Fruit fly (Drosophila melanogaster): ENCODE measurements around the gene RpL14.

Gene RpL14

DNA sequence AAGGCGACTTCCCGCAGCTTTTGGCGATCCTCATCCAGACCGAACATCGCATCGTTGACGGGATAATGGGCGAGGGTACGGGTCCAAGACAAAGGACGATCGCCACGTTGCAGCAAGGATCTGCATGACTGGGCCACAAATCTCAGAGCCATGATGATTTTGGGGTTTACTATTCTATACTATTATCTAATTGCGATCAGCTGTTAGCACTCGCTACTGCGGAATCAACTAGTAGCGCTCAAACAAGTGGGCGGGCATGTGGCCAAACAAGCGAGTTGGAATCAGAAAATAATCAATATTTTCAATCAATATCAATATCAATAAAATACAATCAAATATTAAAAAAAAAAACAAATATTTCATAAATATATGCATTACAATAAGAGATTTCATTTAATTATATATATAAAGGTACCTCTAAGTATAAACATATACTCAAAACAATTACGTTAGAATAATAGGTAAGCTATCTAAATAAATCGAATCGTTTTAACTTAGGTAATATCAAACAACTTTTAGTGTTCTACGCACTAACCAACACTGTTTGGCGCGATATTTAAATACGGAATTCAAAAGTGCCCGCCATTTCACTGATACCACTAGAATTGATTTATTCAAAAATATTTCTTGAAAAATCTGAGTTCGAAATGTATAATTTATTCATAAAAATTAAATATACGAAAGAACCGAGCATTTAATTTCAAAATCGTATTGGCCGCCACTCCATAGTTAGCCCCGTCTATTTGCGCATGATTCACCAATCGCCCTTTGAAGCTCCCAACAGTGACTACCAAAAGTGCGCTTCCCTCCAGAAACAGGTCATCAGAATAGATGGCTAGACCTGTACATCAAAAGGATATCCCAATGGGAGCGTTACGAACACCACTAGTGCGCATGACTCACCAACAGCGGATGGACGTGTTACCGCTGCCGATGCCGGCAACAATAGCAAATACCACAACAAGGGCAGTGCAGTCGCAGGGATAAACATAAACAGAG is 24.7 kb upstream of the RpL14 start, which contains the start of the genes CG6638 and CG43078:
Gene CG6638 (minus strand): TSS at position 235 of the 999 bp plus-strand sequence.
Gene CG43078 (plus strand): TSS at position 965 of the 999 bp plus-strand sequence.
- TF ChIP-seq CG4496 (GFP tag; IDR thresholded peaks at IDR 0.05) (no peak), fd96Ca (GFP tag; IDR thresholded peaks at IDR 0.05) (0 out of 3 replicates have a peak, but pooled peaks have one; percentile 8), CG12605 (GFP tag; IDR thresholded peaks at IDR 0.05) (no peak), Ets98B (GFP tag; IDR thresholded peaks at IDR 0.05) (no peak)

DNA sequence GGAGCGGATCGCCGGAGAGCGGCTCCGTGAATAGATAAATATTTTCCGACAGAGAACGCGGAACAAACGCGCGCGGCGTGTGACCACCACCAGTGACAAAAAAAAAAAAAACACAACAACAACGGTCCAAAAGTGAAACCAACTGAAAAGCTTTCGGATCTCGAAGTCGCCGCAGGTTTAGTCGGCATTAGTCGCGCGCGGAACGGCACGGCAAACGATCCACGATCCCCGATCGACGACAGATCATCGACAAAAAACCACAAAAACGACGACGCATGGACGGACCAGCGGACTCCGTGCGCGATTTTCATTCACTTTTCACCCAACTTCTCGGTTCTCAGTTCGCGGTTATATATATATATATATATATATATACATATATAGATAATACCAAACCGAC is 22.3 kb upstream of the RpL14 start:
- TF ChIP-seq Pif1A (GFP tag; optimal IDR thresholded peaks at IDR 0.05): no peak
- peak; percentile 36; the same call in 1 of the 3 replicates for TF ChIP-seq CG4496 (GFP tag; IDR thresholded peaks at IDR 0.05)
- 0 out of 2 replicates have a peak, but pooled peaks have one; percentile 27 for TF ChIP-seq Ets98B (GFP tag; IDR thresholded peaks at IDR 0.05)

DNA sequence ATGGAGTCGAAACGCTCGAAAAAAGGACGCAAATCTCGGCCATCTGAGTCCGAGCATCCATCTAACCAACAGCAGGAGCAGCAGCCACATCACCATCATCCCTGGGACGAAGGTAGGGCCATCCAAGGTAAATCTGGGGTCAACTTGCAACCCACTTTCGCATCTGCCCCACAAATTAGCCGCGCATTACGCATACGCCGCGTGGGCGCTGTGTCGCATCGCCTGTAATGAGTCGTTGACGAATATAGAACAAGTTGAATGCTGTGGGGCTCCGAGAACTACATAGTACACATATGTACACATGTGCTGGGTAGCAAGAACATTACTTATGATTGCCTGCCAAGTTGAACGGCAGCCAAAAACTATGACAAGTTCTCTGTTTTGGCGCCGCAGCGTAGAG is 21.3 kb upstream of the RpL14 start:
- no peak for TF ChIP-seq CG14655 (GFP tag; optimal IDR thresholded peaks at IDR 0.05)
- no peak for TF ChIP-seq CG34367 (tag; optimal IDR thresholded peaks at IDR 0.05)
- TF ChIP-seq Ets98B (GFP tag; IDR thresholded peaks at IDR 0.05): no peak
- TF ChIP-seq Pif1A (GFP tag; optimal IDR thresholded peaks at IDR 0.05): no peak
- no peak for TF ChIP-seq CG12605 (GFP tag; IDR thresholded peaks at IDR 0.05)
- TF ChIP-seq Pif1B (GFP tag; optimal IDR thresholded peaks at IDR 0.05): no peak
- TF ChIP-seq CG13204 (GFP tag; optimal IDR thresholded peaks at IDR 0.05): no peak
- TF ChIP-seq gl (tag; optimal IDR thresholded peaks at IDR 0.05): no peak
- no peak for TF ChIP-seq CG8159 (tag; optimal IDR thresholded peaks at IDR 0.05)
- no peak for TF ChIP-seq CG4496 (GFP tag; IDR thresholded peaks at IDR 0.05)
- TF ChIP-seq CG8301 (tag; optimal IDR thresholded peaks at IDR 0.05): no peak
- TF ChIP-seq CG15710 (tag; optimal IDR thresholded peaks at IDR 0.05): no peak
- TF ChIP-seq CG17806 (tag; optimal IDR thresholded peaks at IDR 0.05): no peak
- TF ChIP-seq CG10348 (GFP tag; IDR thresholded peaks at IDR 0.05): no peak
- no peak for TF ChIP-seq fd96Ca (GFP tag; IDR thresholded peaks at IDR 0.05)
- TF ChIP-seq EcR (GFP tag; optimal IDR thresholded peaks at IDR 0.05): no peak
- no peak for TF ChIP-seq CG9948 (tag; optimal IDR thresholded peaks at IDR 0.05)

DNA sequence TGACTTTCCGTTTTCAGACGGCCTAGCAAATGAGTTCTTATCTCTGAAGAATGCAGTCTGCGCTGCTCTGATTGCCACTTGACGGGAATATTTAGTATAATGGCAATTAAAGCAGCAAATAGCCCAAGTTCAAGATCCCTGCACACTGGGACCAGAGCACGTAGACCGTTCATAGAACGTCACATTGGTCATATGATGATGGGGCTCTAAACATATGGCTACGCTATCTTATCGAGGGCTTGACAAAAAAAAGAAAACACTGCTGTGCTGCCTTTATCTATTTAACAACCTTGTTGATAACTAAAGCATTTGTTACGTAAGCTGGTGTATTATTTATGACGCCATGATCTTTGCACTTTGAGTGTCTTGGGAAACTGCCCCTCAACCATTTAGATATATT is 20.0 kb upstream of the RpL14 start:
- TF ChIP-seq Pif1A (GFP tag; optimal IDR thresholded peaks at IDR 0.05) (no peak), Snoo (tag; optimal IDR thresholded peaks at IDR 0.05) (no peak), CG14655 (GFP tag; optimal IDR thresholded peaks at IDR 0.05) (no peak), rn (GFP tag; IDR thresholded peaks at IDR 0.05) (no peak), CG8301 (tag; optimal IDR thresholded peaks at IDR 0.05) (no peak), gl (tag; optimal IDR thresholded peaks at IDR 0.05) (no peak), CG9948 (tag; optimal IDR thresholded peaks at IDR 0.05) (no peak)

DNA sequence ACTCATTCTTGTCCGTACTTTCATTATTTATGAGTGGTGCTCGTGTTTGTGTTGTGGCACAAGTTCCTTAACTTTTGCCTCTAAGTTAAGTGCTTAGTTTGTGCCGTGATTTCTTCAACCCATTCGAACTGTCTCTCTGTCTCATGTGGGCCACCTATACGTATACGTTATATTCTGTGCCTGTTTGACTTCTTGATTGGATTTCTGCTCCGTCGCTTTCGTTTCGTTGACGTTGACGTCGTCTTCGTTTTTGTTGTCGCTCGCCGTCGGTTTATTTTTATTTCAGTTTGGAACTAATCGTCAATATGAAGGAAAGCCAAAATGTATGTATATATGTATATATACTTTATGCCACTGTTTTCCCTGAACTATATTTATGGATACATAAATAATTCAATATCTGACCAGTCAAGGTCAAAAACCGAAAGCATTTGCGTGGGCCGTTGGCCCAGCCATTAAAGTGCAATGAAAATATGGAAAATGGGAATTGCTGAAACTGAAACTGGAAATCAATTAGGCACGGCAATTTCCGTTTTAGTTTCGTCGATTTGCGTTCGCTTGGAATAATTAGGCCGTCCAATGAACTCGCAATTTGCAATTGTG is 18.6 kb upstream of the RpL14 start:
- TF ChIP-seq Snoo (tag; optimal IDR thresholded peaks at IDR 0.05) (no peak), CG14655 (GFP tag; optimal IDR thresholded peaks at IDR 0.05) (no peak), CG8301 (tag; optimal IDR thresholded peaks at IDR 0.05) (no peak), CG32121 (GFP tag; IDR thresholded peaks at IDR 0.05) (no peak), CG34367 (tag; optimal IDR thresholded peaks at IDR 0.05) (no peak), rn (GFP tag; IDR thresholded peaks at IDR 0.05) (no peak), D1 (tag; optimal IDR thresholded peaks at IDR 0.05) (no peak), Pif1A (GFP tag; optimal IDR thresholded peaks at IDR 0.05) (no peak), CG15710 (tag; optimal IDR thresholded peaks at IDR 0.05) (no peak), CG12605 (GFP tag; IDR thresholded peaks at IDR 0.05) (no peak), fd96Ca (GFP tag; IDR thresholded peaks at IDR 0.05) (no peak), gl (tag; optimal IDR thresholded peaks at IDR 0.05) (no peak), CG10348 (GFP tag; IDR thresholded peaks at IDR 0.05) (no peak), EcR (GFP tag; optimal IDR thresholded peaks at IDR 0.05) (no peak)

DNA sequence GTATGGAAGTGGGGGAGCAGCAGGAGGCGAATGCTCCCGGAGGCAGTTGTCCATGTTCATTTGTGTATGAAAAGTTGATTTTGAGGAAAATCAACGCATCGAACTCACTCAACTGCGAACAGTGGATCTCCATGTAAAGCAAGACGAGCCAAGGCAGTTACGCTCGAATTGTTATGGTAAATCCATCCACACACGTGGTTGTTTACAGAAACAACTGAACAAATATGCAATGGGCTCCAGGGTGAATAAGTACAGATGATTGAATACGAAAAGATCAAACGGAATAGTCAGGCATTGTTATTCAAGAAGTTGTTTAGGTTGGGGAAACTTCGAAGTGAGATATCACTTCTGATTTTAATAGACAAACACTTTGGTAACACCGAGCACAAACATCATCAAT is 16.7 kb upstream of the RpL14 start:
- TF ChIP-seq CG12605 (GFP tag; IDR thresholded peaks at IDR 0.05) (no peak), Ets98B (GFP tag; IDR thresholded peaks at IDR 0.05) (no peak), CG13204 (GFP tag; optimal IDR thresholded peaks at IDR 0.05) (no peak), CG17806 (tag; optimal IDR thresholded peaks at IDR 0.05) (no peak), CG9948 (tag; optimal IDR thresholded peaks at IDR 0.05) (no peak), Pif1B (GFP tag; optimal IDR thresholded peaks at IDR 0.05) (no peak)
